Fruit fly (Drosophila melanogaster): ENCODE data around the gene wds.
A peak's percentile ranks its signal among the peaks of the same experiment; 100 is the strongest.
"Not testable (repeated sequence)": the region's sequence is repeated elsewhere in the genome, so short reads cannot be mapped to it uniquely, and the experiment has no call there.

Gene wds

DNA sequence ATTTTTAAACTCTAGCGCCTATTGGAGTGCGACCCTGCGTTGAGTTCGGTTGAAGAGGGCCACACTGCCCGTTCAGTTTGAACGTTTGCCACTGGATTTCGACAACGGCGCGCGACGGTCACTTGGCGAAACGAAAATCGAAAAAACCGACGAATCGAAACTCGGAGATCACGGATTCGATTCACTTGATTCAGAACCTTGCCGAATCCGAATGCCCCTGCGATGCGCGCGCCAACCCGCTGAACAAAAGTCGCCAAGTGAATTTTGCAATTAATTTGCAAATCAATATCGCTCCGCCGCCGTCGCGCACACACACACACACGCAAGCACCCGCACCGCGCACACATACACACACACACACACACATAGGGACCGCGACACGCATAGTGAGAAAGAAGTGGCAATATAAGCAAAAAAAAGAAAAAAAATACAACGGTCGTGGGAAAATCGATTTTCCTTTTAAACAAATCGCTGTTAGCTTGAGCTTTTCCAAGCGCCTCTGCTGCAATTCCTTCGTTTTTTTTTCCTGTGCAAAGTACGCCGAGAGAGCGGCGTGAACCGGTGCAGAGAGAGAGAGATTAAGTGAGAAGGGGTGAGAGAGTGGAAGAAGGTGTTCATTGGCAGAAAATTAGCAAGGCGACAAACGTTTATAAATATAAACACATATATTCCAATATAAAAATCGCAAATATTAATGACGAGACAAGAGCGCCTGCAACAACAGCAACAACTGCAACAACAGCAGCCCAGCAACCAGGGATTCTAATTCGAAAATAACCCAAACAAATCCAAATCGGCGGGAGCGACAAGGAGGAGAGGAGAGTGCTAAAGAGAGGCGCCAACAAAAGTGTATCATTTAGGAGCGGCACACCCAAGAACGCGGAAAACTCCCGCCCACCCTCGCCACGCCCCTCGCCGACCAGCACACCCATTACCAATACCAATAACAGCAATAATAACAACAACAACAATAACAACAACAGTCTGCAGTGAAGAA is 2.9 kb downstream of the wds start, which contains the start of gene egh:
Gene egh (plus strand): TSS at position 89 of the 997 bp plus-strand sequence.
- no peak for TF ChIP-seq CG8478 (optimal IDR thresholded peaks at IDR 0.05)
- TF ChIP-seq CTCF (optimal IDR thresholded peaks at IDR 0.05), result peak in 1 of 2 experiments; percentile 11

DNA sequence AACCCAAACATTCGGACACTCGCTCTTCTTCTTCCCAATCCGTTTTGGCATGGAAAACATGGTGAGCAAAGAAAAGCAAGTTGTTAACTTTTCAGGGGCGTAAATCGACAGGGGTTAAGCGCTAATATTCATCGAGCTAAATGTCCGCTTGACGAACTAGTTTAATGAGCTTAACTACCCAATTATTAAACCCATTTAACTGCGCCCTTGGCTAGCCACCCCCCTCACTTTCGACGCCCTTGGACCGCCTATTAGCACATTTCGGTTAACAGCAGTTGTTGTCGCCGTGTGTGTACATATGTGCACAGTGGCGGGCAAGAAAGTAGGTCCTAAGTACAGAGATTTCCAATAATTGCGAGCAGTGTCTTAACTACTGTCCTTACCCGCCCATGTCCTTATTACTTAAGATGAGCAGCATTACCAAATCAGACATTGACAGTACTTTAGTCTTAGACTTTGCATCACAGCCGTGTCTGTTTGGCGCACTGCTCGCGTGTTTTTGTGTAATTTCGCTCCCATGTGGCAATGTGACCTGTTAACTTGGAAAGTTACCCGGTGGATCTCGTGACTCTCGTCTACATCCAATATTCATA is 3.8 kb downstream of the wds start:
- no peak for TF ChIP-seq CG8478 (optimal IDR thresholded peaks at IDR 0.05)
- TF ChIP-seq CTCF (optimal IDR thresholded peaks at IDR 0.05), result no peak

DNA sequence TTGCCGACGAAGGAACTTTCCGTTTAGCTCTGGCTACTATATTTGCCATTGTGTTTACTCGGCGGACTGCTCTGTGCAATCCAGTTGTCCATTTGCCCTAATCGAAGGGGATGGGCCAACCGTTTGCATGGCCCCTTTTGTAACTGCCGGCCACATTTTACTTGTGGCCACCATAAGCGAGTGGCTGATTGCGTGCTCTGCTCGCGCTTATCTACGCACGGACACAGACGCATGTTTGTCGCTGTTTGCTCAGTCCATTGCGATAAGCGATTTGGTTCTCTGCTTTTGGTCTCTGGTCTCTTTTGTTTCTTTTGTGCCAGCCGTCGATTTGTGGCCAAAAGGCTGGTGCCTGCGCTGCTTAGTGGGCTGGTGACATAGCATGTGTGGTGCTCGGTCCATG is 4.8 kb downstream of the wds start:
- no peak for TF ChIP-seq CTCF (optimal IDR thresholded peaks at IDR 0.05)
- no peak for TF ChIP-seq CG8478 (optimal IDR thresholded peaks at IDR 0.05)

DNA sequence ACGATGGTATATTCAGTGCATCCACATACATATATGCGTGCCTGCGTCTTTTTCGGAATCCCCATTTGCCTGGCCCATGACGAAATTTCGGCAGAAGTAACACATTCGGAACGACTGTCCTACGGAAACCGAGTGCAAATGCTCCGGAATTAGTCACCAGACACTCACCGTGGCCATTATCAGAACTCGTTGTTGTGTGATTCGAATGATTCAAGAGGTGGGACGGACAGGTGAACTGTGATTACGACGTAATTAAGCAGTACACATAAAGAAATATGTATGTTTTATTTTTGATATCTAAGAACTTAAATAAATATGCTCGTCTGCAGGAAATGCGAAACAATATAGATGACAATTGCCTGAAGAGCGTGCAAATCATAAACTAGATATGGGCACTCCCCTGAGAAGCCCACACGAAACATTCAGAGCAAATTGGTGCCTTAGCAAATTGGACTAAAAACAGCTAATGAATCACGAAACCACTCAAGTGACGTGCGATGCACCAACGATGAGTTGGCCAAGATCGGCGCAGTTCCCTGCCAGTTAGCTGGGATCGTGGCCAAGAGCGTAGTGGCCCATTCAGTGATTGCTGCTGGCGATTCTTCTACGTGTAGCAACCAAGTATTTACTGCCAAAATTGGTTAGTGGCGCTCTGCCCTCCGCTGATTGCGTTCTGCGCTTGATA is 5.7 kb downstream of the wds start:
- TF ChIP-seq CTCF (optimal IDR thresholded peaks at IDR 0.05) (no peak), CG8478 (optimal IDR thresholded peaks at IDR 0.05) (no peak)

DNA sequence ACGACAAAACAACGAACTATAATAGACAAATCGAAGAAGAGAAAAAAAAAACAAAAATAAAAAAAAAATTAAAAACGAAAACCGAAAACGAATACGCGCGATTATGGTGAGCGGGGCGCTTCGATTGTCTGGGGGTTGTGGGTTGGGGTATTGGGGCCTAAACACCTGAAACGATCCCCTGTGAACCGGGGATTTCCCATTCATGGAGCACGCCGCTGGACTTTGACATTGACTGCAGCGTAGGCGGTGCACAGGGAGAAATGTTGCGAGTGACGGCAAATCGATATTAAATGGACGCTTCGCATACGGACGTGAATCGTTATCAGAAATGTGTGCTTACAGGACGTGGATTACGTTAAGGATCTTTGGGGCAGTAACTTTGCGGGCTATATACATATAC is 6.5 kb downstream of the wds start:
- TF ChIP-seq CTCF (optimal IDR thresholded peaks at IDR 0.05), result no peak
- no peak for TF ChIP-seq CG8478 (optimal IDR thresholded peaks at IDR 0.05)

DNA sequence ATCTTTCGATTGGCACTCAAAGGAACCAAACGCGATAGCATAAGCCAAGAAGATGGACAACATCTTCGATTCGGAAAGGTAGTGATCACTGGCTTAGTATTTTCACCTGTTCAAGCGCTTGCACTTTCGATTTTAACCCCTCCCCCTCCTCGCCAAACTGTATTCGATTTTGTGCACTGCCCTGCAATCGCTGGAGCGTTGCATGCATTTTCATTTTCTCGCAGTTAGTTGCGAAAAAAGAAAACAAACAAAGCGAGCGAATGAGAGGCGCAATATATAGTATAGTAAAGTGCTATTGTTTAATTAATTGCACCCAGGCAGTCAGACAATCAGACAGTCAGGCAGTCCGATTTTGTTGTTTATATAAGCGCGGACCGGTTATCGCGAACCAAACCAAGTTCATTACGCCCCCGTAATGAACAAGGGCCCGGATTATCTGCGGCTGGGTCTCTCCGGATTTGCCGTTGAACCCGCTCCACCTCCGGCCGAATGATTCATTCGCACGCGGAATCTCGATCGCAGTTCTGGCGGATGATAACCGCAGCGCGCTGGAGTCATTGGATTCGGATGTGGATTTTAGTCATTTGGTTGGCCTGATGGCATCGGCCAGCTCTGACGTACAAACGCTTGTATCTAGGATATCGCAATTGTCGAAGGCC is 7.4 kb downstream of the wds start:
- TF ChIP-seq CTCF (optimal IDR thresholded peaks at IDR 0.05) (no peak), CG8478 (optimal IDR thresholded peaks at IDR 0.05) (no peak)

DNA sequence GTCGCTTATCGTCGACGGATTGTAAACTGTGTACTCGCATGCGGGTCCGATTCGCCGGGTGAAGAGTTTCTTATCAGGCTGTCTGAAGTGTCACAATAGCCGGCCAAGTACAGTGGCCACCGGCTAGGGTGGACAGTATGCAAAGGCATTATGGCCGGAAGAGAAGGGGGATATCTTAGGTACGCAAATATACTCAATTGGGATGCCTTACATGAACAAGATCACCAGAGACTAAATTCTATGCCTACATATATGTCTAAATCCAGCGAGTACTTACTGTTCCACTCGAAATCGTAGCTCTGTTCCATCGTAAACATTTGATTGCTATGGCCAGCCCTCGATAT is 7.9 kb downstream of the wds start:
- TF ChIP-seq CTCF (optimal IDR thresholded peaks at IDR 0.05) (no peak), CG8478 (optimal IDR thresholded peaks at IDR 0.05) (no peak)

DNA sequence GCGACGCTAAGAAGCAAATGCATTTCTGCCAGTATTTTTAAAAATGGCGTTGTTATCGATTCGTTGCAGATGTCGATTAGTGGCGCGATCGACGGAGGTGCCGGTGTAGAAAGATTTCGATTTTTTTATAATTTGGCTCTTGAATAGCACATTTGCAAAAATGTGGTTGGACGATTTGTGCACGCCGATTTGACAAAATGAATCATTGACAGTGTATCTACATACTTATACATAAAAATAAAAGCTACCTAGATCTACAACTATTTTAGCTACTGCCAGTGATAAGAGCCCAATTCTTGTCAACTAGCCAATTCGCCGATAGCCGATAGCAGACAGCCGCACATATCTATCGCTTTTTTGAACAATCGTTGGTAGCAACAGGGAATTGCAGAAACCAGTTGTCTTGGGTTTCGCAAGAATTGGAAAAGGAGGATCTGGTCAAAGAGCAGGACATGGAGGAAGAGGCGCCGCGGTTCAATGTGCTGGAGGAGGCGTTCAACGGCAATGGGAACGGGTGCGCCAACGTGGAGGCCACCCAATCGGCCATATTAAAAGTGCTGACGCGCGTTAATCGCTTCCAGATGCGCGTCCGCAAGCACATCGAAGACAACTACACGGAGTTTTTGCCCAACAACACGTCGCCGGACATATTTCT is 18.2 kb downstream of the wds start, which contains the start of the genes Klp3A and Zw10:
Gene Klp3A (minus strand): TSS at position 202 of the 655 bp plus-strand sequence.
Gene Zw10 (plus strand): TSS at position 347 of the 655 bp plus-strand sequence.
- no peak for TF ChIP-seq CG8478 (optimal IDR thresholded peaks at IDR 0.05)

DNA sequence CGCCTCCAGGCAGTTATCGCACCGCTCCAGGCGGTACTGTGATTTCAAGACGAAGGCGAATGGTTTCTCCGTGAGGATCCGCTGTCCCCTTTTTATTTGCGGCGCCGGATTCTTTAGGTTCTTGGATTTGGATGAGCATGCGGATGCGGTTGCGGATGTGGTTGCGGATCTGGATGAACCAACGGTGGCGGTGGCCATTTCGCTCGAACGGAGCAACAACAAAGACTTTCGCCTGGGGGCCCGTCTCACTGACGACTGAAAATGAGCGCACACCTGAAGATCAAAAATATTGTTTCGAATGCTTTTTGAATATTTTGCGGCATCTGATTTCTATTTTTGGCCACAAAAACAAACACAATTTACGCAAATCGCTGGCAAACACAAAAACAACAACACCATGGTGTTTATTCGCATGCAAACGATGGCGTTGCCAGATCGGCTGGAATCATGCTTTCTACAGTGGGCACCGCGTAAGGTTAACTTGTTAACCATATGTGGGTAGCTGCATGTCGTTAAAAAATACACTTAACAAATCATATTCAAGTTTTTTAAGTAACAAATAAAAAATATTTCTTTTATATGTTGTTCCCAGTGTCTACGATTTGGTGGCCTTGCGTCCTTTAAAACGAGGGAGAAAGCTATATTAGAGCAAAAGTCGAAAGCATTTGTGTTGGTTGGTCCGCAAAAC is 22.8 kb downstream of the wds start, which contains the start of gene Smyd3:
Gene Smyd3 (minus strand): TSS at position 407 of the 688 bp plus-strand sequence.
- TF ChIP-seq CTCF (optimal IDR thresholded peaks at IDR 0.05) (no peak), CG8478 (optimal IDR thresholded peaks at IDR 0.05) (no peak)

DNA sequence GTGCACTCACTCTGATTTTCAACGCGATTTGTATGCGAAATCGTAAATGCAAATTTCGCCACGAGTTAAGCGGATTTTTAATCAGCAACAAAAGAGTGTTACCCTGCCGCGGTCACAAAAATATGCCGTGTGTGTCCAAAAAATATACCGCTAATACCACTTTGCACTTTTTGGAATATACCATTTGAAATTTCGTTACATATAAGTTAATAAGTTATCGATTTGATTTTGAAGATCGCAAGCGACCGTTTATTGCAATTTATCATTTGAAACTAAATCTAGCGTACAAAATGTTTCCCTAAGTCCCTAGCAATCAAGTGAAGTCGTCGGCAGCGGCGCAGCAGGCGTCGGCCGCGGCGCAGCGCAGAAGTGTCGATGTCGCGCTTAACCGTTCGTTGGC is 24.5 kb downstream of the wds start, which contains the start of gene eIF3g1:
Gene eIF3g1 (minus strand): TSS at position 101 of the 400 bp plus-strand sequence.
- not testable (repeated sequence) for TF ChIP-seq CG8478, CTCF (optimal IDR thresholded peaks at IDR 0.05)

DNA sequence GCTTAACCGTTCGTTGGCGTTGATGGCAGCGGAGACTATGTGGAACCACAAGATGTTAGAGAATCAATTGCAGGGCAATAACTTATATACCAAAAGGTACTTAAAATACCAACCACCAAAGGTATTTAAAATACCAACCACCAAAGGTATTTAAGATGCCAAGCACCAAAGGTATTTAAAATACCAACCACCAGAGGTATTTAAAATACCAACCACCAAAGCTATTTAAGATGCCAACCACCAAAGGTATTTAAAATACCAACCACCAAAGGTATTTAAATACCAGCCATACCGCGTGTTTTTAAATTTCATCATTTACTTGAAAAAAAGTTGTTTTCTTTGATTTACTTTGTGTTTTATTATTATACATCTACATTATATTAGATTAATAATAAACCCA is 31.6 kb downstream of the wds start:
- TF ChIP-seq CG8478 (optimal IDR thresholded peaks at IDR 0.05) (no peak), CTCF (optimal IDR thresholded peaks at IDR 0.05) (no peak)

DNA sequence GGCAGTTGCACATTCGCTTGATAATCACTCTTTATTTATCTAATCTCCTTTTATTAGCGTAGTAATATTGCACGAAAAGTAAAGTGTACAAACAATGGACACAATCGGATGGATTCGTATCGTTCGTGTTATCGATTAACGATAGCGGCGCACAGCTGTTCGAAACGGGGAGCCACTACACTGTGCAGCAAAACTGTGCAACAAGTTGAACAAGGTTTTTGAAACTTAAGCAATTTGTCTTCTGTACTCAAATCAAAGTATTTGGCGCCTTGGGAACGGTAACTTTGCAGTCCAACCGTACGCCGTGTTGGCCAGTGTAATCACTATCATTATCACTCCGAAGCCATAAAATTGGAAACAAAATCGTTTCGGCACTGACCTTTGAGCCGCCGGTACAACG is 33.9 kb downstream of the wds start, which contains the start of the genes Tsp3A and Seipin:
Gene Tsp3A (minus strand): TSS at position 88 of the 400 bp plus-strand sequence.
Gene Seipin (plus strand): TSS at position 149 of the 400 bp plus-strand sequence.
- TF ChIP-seq CG8478 (optimal IDR thresholded peaks at IDR 0.05) (no peak), CTCF (optimal IDR thresholded peaks at IDR 0.05) (no peak)

DNA sequence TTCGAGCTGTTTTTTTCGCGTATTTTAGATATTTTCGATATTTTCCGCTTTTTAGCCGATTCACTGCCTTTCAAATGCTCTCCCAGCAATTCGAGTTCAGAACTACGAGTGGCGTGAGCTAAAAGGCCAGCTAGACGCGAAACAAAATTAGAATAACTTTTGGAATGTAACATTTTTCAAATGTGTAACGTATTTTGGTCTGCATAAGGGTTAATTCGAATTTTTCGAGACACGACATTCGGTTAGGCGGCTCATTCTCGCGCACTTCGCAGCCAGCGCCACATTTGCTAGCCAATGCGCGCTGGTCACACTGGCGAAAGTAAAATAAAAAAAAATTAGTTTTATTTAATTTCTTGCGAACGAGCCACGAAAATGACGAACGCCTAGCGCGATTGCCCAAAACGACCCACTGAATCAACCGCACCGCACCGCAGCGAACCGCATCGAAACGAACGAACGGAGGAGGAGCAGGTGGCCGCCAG is 38.8 kb downstream of the wds start, which contains the start of the genes brv3 and Pi4KIIIalpha:
Gene brv3 (minus strand): TSS at position 51 of the 482 bp plus-strand sequence.
Gene Pi4KIIIalpha (plus strand): TSS at position 280 of the 482 bp plus-strand sequence.
- TF ChIP-seq CTCF (optimal IDR thresholded peaks at IDR 0.05) (peak in 1 of 2 experiments; percentile 18), CG8478 (optimal IDR thresholded peaks at IDR 0.05) (no peak)
